Worm (Caenorhabditis elegans) whole organism, L4 larva: Measurements from ENCODE around the gene R08D7.7.

Experiments
- T26A8.4 ChIP-seq: fragments of 200-800 bp; sonication (Bioruptor generic); IDR thresholded peaks from 2 replicates; pipeline ENCODE4 v1.3.6; 2022; ENCODE audit warnings: missing genetic modification characterization, missing compliant biosample characterization
- daf-12 ChIP-seq: fragments of 150-350 bp; optimal IDR thresholded peaks from 2 replicates; lab custom pipeline; 2014; ENCODE audit warnings: missing biosample characterization, missing genetic modification reagents, missing genetic modification characterization
- dve-1 ChIP-seq: sonication (generic microtip); optimal IDR thresholded peaks from 2 replicates; lab custom pipeline; 2017; ENCODE audit warnings: antibody characterized with exemption, mild to moderate bottlenecking, missing genetic modification characterization, missing compliant biosample characterization; ENCODE audit not compliant: insufficient read depth
- lir-3 ChIP-seq: sonication (generic microtip); optimal IDR thresholded peaks from 2 replicates; lab custom pipeline; 2016; ENCODE audit warnings: mild to moderate bottlenecking, missing genetic modification characterization, missing compliant biosample characterization
- nhr-237 ChIP-seq: sonication (generic microtip); optimal IDR thresholded peaks from 2 replicates; lab custom pipeline; 2017; ENCODE audit warnings: missing biosample characterization, missing genetic modification characterization
- nhr-28 ChIP-seq: fragments of 150-350 bp; optimal IDR thresholded peaks from 2 replicates; lab custom pipeline; 2014; ENCODE audit warnings: missing biosample characterization, missing genetic modification characterization
- pqm-1 ChIP-seq: sonication (generic microtip); optimal IDR thresholded peaks from 2 replicates; lab custom pipeline; 2017; ENCODE audit warnings: missing biosample characterization, missing genetic modification characterization
- skn-1 ChIP-seq: fragments of 150-350 bp; optimal IDR thresholded peaks from 2 replicates; lab custom pipeline; 2014; ENCODE audit warnings: missing biosample characterization, missing genetic modification characterization
- tag-97 ChIP-seq: fragments of 200-800 bp; sonication (Bioruptor generic); IDR thresholded peaks from 2 replicates; pipeline ENCODE4 v1.3.6; 2022; ENCODE audit warnings: missing genetic modification characterization, missing compliant biosample characterization
- unc-39 ChIP-seq: sonication (generic microtip); optimal IDR thresholded peaks from 2 replicates; lab custom pipeline; 2017; ENCODE audit warnings: missing biosample characterization, missing genetic modification characterization
- unc-62 ChIP-seq, 3 experiments: fragments of 150-350 bp in 1 of 3; sonication (generic microtip); optimal IDR thresholded peaks in 2 of 3; peaks in 1 of 3; 1 replicate in 1 of 3; 2 replicates in 2 of 3; lab custom pipeline; 2014 to 2017; ENCODE audit warnings: missing biosample characterization in 3 of 3, missing genetic modification characterization in 3 of 3, missing genetic modification reagents in 3 of 3, missing genotype in 1 of 3
- zag-1 ChIP-seq: fragments of 150-350 bp; optimal IDR thresholded peaks from 2 replicates; lab custom pipeline; 2014; ENCODE audit warnings: missing biosample characterization, missing genetic modification characterization

DNA sequence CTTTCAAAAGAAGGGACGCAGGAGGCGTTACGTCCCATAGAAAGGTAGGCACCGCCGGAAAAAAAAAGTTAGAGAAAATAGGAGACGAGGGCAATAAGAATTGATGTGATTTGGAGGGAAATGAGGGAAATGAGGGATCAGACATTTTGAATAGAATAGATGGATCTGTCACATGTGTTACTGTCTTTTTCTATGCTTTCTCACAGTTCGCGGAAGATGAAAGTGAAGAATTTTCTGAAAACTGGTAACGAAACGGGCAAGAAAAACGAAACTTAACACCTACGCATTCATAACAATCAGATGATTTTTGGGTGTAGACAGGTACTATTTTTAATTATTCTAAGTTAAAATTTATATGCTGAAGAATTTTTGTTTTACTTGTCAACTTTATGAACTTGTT, 47.8 kb downstream of the R08D7.7 start, which contains the start of gene R107.9:
- TF ChIP-seq zag-1 (tag; lab: Kevin White, UChicago) (no peak), tag-97 (GFP tag; lab: Robert Waterston, UW) (no peak), skn-1 (tag; lab: Kevin White, UChicago) (no peak), unc-39 (tag; lab: Kevin White, UChicago) (no peak), nhr-237 (tag; lab: Kevin White, UChicago) (no peak), nhr-28 (tag; lab: Kevin White, UChicago) (no peak), pqm-1 (no peak), dve-1 (tag; lab: Kevin White, UChicago) (no peak), daf-12 (no peak), T26A8.4 (GFP tag; lab: Robert Waterston, UW) (no peak), unc-62 (GFP tag; optimal IDR thresholded peaks at IDR 0.05 in 1 of 2; lab: Kevin White, UChicago) (no peak), unc-62 (tag; optimal IDR thresholded peaks at IDR 0.05; lab: Kevin White, UChicago) (no peak), lir-3 (tag; lab: Kevin White, UChicago) (no peak)
